Fruit fly (Drosophila melanogaster) whole organism, embryonic: ENCODE measurements around the gene Ubc6.

Source experiments
- ATbp ChIP-seq: fragments of 200-800 bp; sonication (Bioruptor generic); optimal IDR thresholded peaks from 2 replicates; lab custom pipeline; 2017; ENCODE audit warnings: missing biosample characterization, mild to moderate bottlenecking, missing genetic modification characterization, missing genetic modification reagents
- Abd-B ChIP-seq: fragments of 200-800 bp; sonication (Bioruptor generic); optimal IDR thresholded peaks from 2 replicates; lab custom pipeline; 2018; ENCODE audit warnings: missing biosample characterization, mild to moderate bottlenecking, missing genetic modification characterization, moderate library complexity
- Adf1 ChIP-seq: fragments of 200-800 bp; sonication (Bioruptor generic); IDR thresholded peaks from 2 replicates; pipeline ENCODE4 v1.3.6; 2022; ENCODE audit warnings: missing biosample characterization, missing genetic modification characterization
- CG12104 ChIP-seq: fragments of 200-800 bp; sonication (Bioruptor generic); optimal IDR thresholded peaks from 3 replicates; lab custom pipeline; 2016; ENCODE audit warnings: missing biosample characterization, missing genetic modification characterization
- CG13775 ChIP-seq: fragments of 200-800 bp; sonication (Bioruptor generic); optimal IDR thresholded peaks from 3 replicates; lab custom pipeline; 2017; ENCODE audit warnings: missing biosample characterization, mild to moderate bottlenecking, missing genetic modification characterization
- CG1529 ChIP-seq: fragments of 200-800 bp; sonication (Bioruptor generic); optimal IDR thresholded peaks from 3 replicates; lab custom pipeline; 2018; ENCODE audit warnings: missing biosample characterization, missing genetic modification characterization
- CG18599 ChIP-seq: fragments of 200-800 bp; sonication (Bioruptor generic); optimal IDR thresholded peaks from 3 replicates; lab custom pipeline; 2017; ENCODE audit warnings: missing biosample characterization, missing genetic modification characterization, mild to moderate bottlenecking, moderate library complexity, missing genetic modification reagents
- CG2120 ChIP-seq: fragments of 200-800 bp; sonication (Bioruptor generic); optimal IDR thresholded peaks from 3 replicates; lab custom pipeline; 2016; ENCODE audit warnings: missing biosample characterization, missing genetic modification characterization
- CG2202 ChIP-seq: fragments of 200-800 bp; sonication (Bioruptor generic); optimal IDR thresholded peaks from 2 replicates; lab custom pipeline; 2018; ENCODE audit warnings: missing biosample characterization, mild to moderate bottlenecking, missing genetic modification characterization
- CG31365 ChIP-seq: fragments of 200-800 bp; sonication (Bioruptor generic); optimal IDR thresholded peaks from 2 replicates; lab custom pipeline; 2018; ENCODE audit warnings: missing biosample characterization, mild to moderate bottlenecking, missing genetic modification characterization
- CG3281 ChIP-seq: fragments of 200-800 bp; sonication (Bioruptor generic); optimal IDR thresholded peaks from 3 replicates; lab custom pipeline; 2017; ENCODE audit warnings: missing biosample characterization, mild to moderate bottlenecking, missing genetic modification characterization
- CG4360 ChIP-seq: fragments of 200-800 bp; sonication (Bioruptor generic); IDR thresholded peaks from 2 replicates; pipeline ENCODE4 v1.3.6; 2022; ENCODE audit warnings: missing biosample characterization, missing genetic modification characterization
- CG6813 ChIP-seq: fragments of 200-800 bp; sonication (Bioruptor generic); optimal IDR thresholded peaks from 2 replicates; lab custom pipeline; 2017; ENCODE audit warnings: missing biosample characterization, missing genetic modification characterization, mild to moderate bottlenecking, moderate library complexity, missing genetic modification reagents
- CG7357 ChIP-seq: fragments of 200-800 bp; sonication (Bioruptor generic); IDR thresholded peaks from 3 replicates; pipeline ENCODE4 v1.3.6; 2022; ENCODE audit warnings: missing biosample characterization, missing genetic modification characterization
- CG7928 ChIP-seq: fragments of 200-800 bp; sonication (Bioruptor generic); optimal IDR thresholded peaks from 2 replicates; lab custom pipeline; 2017; ENCODE audit warnings: missing biosample characterization, mild to moderate bottlenecking, missing genetic modification characterization
- CG8765 ChIP-seq: fragments of 200-800 bp; sonication (Bioruptor generic); IDR thresholded peaks from 2 replicates; pipeline ENCODE4 v1.3.6; 2022; ENCODE audit warnings: missing biosample characterization, missing genetic modification characterization
- CG9727 ChIP-seq: fragments of 200-800 bp; sonication (Bioruptor generic); optimal IDR thresholded peaks from 3 replicates; lab custom pipeline; 2017; ENCODE audit warnings: missing biosample characterization, mild to moderate bottlenecking, missing genetic modification characterization
- CG9797 ChIP-seq: fragments of 200-800 bp; sonication (Bioruptor generic); optimal IDR thresholded peaks from 3 replicates; lab custom pipeline; 2018; ENCODE audit warnings: missing biosample characterization, mild to moderate bottlenecking, missing genetic modification characterization
- Camta ChIP-seq: fragments of 200-800 bp; sonication (Bioruptor generic); optimal IDR thresholded peaks from 2 replicates; lab custom pipeline; 2016; ENCODE audit warnings: missing biosample characterization, missing genetic modification characterization
- Dad ChIP-seq: fragments of 200-800 bp; sonication (Bioruptor generic); optimal IDR thresholded peaks from 3 replicates; lab custom pipeline; 2016; ENCODE audit warnings: missing biosample characterization, missing genetic modification characterization
- Dip3 ChIP-seq: fragments of 200-800 bp; sonication (Bioruptor generic); optimal IDR thresholded peaks from 3 replicates; lab custom pipeline; 2016; ENCODE audit warnings: missing biosample characterization, missing genetic modification characterization
- E2f1 ChIP-seq: fragments of 200-800 bp; sonication (Bioruptor generic); IDR thresholded peaks from 2 replicates; pipeline ENCODE4 v1.3.6; 2022; ENCODE audit warnings: missing biosample characterization, missing genetic modification characterization
- Fer1 ChIP-seq: fragments of 200-800 bp; sonication (Bioruptor generic); optimal IDR thresholded peaks from 2 replicates; lab custom pipeline; 2017; ENCODE audit warnings: missing biosample characterization, mild to moderate bottlenecking, missing genetic modification characterization
- Gug ChIP-seq: fragments of 200-800 bp; sonication (Bioruptor generic); IDR thresholded peaks from 4 replicates; pipeline ENCODE4 v1.3.6; 2022; ENCODE audit warnings: missing biosample characterization, missing genetic modification characterization
- Kr ChIP-seq: fragments of 200-800 bp; sonication (Bioruptor generic); optimal IDR thresholded peaks from 2 replicates; lab custom pipeline; 2017; ENCODE audit warnings: missing biosample characterization, mild to moderate bottlenecking, missing genetic modification characterization
- MTF-1 ChIP-seq: fragments of 200-800 bp; sonication (Bioruptor generic); optimal IDR thresholded peaks from 2 replicates; lab custom pipeline; 2018; ENCODE audit warnings: missing biosample characterization, mild to moderate bottlenecking, missing genetic modification characterization, borderline replicate concordance
- Mad ChIP-seq: fragments of 200-800 bp; sonication (Bioruptor generic); optimal IDR thresholded peaks from 2 replicates; lab custom pipeline; 2016; ENCODE audit warnings: missing biosample characterization, missing genetic modification characterization
- NfI ChIP-seq: fragments of 200-800 bp; sonication (Bioruptor generic); optimal IDR thresholded peaks from 3 replicates; lab custom pipeline; 2018; ENCODE audit warnings: missing biosample characterization, mild to moderate bottlenecking, missing genetic modification characterization, moderate library complexity
- Opbp ChIP-seq: fragments of 200-800 bp; sonication (Bioruptor generic); IDR thresholded peaks from 3 replicates; pipeline ENCODE4 v1.3.6; 2022; ENCODE audit warnings: missing biosample characterization, missing genetic modification characterization; ENCODE audit not compliant: partially characterized antibody
- PHDP ChIP-seq: fragments of 200-800 bp; sonication (Bioruptor generic); optimal IDR thresholded peaks from 3 replicates; lab custom pipeline; 2018; ENCODE audit warnings: missing biosample characterization, mild to moderate bottlenecking, missing genetic modification characterization, moderate library complexity
- Rfx ChIP-seq: fragments of 200-800 bp; sonication (Bioruptor generic); IDR thresholded peaks from 2 replicates; pipeline ENCODE4 v1.3.6; 2022; ENCODE audit warnings: missing biosample characterization, missing genetic modification characterization
- Sry-δ ChIP-seq: fragments of 200-800 bp; sonication (Bioruptor generic); optimal IDR thresholded peaks from 2 replicates; lab custom pipeline; 2016; ENCODE audit warnings: missing biosample characterization, missing genetic modification characterization
- Trl ChIP-seq, 3 experiments: fragments of >200 bp in 2 of 3; fragments of 200-800 bp in 1 of 3; sonication (Bioruptor generic) in 1 of 3; optimal IDR thresholded peaks; 2 replicates in 1 of 3; 3 replicates in 2 of 3; lab custom pipeline; 2016 to 2017; ENCODE audit warnings: missing biosample characterization in 1 of 3, missing genetic modification characterization in 1 of 3
- amos ChIP-seq: fragments of 200-800 bp; sonication (Bioruptor generic); IDR thresholded peaks from 2 replicates; pipeline ENCODE4 v1.3.6; 2022; ENCODE audit warnings: missing biosample characterization, missing genetic modification characterization; ENCODE audit not compliant: partially characterized antibody
- crp ChIP-seq, 2 experiments: fragments of 200-800 bp; sonication (Bioruptor generic); optimal IDR thresholded peaks; 2 replicates in 1 of 2; 3 replicates in 1 of 2; lab custom pipeline; 2017; ENCODE audit warnings: missing biosample characterization in 2 of 2, missing genetic modification characterization in 2 of 2, mild to moderate bottlenecking in 1 of 2, moderate library complexity in 1 of 2
- emc ChIP-seq: fragments of 200-800 bp; sonication (Bioruptor generic); optimal IDR thresholded peaks from 2 replicates; lab custom pipeline; 2016; ENCODE audit warnings: missing biosample characterization, missing genetic modification characterization
- hb ChIP-seq: fragments of 200-800 bp; sonication (Bioruptor generic); IDR thresholded peaks from 3 replicates; pipeline ENCODE4 v1.3.6; 2022; ENCODE audit warnings: missing biosample characterization, missing genetic modification characterization; ENCODE audit not compliant: partially characterized antibody
- oc ChIP-seq: fragments of 200-800 bp; sonication (Bioruptor generic); optimal IDR thresholded peaks from 2 replicates; lab custom pipeline; 2018; ENCODE audit warnings: missing biosample characterization, mild to moderate bottlenecking, missing genetic modification characterization, moderate library complexity
- odd ChIP-seq: fragments of 200-800 bp; sonication (Bioruptor generic); optimal IDR thresholded peaks from 2 replicates; lab custom pipeline; 2017; ENCODE audit warnings: missing biosample characterization, mild to moderate bottlenecking, missing genetic modification characterization
- pan ChIP-seq, 4 experiments: fragments of >200 bp in 3 of 4; fragments of 200-800 bp in 1 of 4; sonication (Bioruptor generic) in 1 of 4; optimal IDR thresholded peaks in 3 of 4; IDR thresholded peaks in 1 of 4; 2 replicates each; pipeline versions ENCODE4 v1.3.6 to Lab custom; 2017 to 2022; ENCODE audit warnings: missing biosample characterization in 2 of 4, missing genetic modification characterization in 2 of 4, mixed read lengths in 1 of 4
- peb ChIP-seq: fragments of 200-800 bp; sonication (Bioruptor generic); IDR thresholded peaks from 2 replicates; pipeline ENCODE4 v1.3.6; 2022; ENCODE audit warnings: missing biosample characterization, missing genetic modification characterization
- pho ChIP-seq: fragments of 200-800 bp; sonication (Bioruptor generic); optimal IDR thresholded peaks from 2 replicates; lab custom pipeline; 2016; ENCODE audit warnings: missing biosample characterization, missing genetic modification characterization
- pnt ChIP-seq: fragments of 200-800 bp; sonication (Bioruptor generic); optimal IDR thresholded peaks from 3 replicates; lab custom pipeline; 2016; ENCODE audit warnings: missing biosample characterization, missing genetic modification characterization
- sc ChIP-seq, 3 experiments: fragments of >200 bp in 2 of 3; fragments of 200-800 bp in 1 of 3; sonication (Bioruptor generic) in 1 of 3; optimal IDR thresholded peaks; 2 replicates in 2 of 3; 3 replicates in 1 of 3; lab custom pipeline; 2017; ENCODE audit warnings: mild to moderate bottlenecking in 1 of 3, missing biosample characterization in 1 of 3, missing genetic modification characterization in 1 of 3, missing genetic modification reagents in 1 of 3
- sd ChIP-seq: fragments of 200-800 bp; sonication (Bioruptor generic); optimal IDR thresholded peaks from 3 replicates; lab custom pipeline; 2018; ENCODE audit warnings: missing biosample characterization, mild to moderate bottlenecking, missing genetic modification characterization, moderate library complexity
- sens-2 ChIP-seq: fragments of 200-800 bp; sonication (Bioruptor generic); IDR thresholded peaks from 2 replicates; pipeline ENCODE4 v1.3.6; 2022; ENCODE audit warnings: missing biosample characterization, missing genetic modification characterization
- yki ChIP-seq: fragments of >200 bp; optimal IDR thresholded peaks from 3 replicates; lab custom pipeline; 2018

Ubc6 gene

dm6 chr3R:4974514-4975314 is 22.2 kb upstream of the Ubc6 start (continued):
- TF ChIP-seq NfI (GFP tag; lab: Kevin White, UChicago), result no peak
- TF ChIP-seq CG3281 (GFP tag; lab: Kevin White, UChicago), result no peak
- peak; percentile 14 for TF ChIP-seq CG13775
- no peak for TF ChIP-seq Mad (GFP tag; lab: Kevin White, UChicago)
- no peak for TF ChIP-seq CG9797 (GFP tag; lab: Kevin White, UChicago)
- no peak for TF ChIP-seq Abd-B
- TF ChIP-seq PHDP, result no peak
- TF ChIP-seq Dad (GFP tag; lab: Kevin White, UChicago), result no peak
- TF ChIP-seq crp (GFP tag; optimal IDR thresholded peaks at IDR 0.05; lab: Kevin White, UChicago), result no peak
- no peak for TF ChIP-seq CG7357 (GFP tag; lab: Robert Waterston, UW)
- no peak for TF ChIP-seq amos (GFP tag; lab: Robert Waterston, UW)
- TF ChIP-seq Camta (GFP tag; lab: Kevin White, UChicago), result no peak
- TF ChIP-seq CG6813 (GFP tag; lab: Kevin White, UChicago), result peak; percentile 9
- no peak for TF ChIP-seq Sry-δ (GFP tag; lab: Kevin White, UChicago)
- TF ChIP-seq CG4360, result 0 out of 2 replicates have a peak, but pooled peaks have one; percentile 21
- TF ChIP-seq Adf1 (GFP tag; lab: Robert Waterston, UW), result no peak
- no peak for TF ChIP-seq E2f1 (GFP tag; lab: Robert Waterston, UW)
- TF ChIP-seq CG9727 (GFP tag; lab: Kevin White, UChicago), result peak; percentile 56
- no peak for TF ChIP-seq peb (GFP tag; lab: Robert Waterston, UW)
- TF ChIP-seq sd (tag; lab: Kevin White, UChicago), result no peak
- 0 out of 2 replicates have a peak, but pooled peaks have one; percentile 44 for TF ChIP-seq CG8765
- no peak for TF ChIP-seq pnt (GFP tag; lab: Kevin White, UChicago)
- TF ChIP-seq Fer1 (GFP tag; lab: Kevin White, UChicago), result no peak
- TF ChIP-seq Trl (optimal IDR thresholded peaks at IDR 0.05; lab: Kevin White, UChicago), result no peak
- TF ChIP-seq Trl (GFP tag; optimal IDR thresholded peaks at IDR 0.05; lab: Kevin White, UChicago), result peak; percentile 27
- TF ChIP-seq emc (GFP tag; lab: Kevin White, UChicago), result no peak
- TF ChIP-seq hb (GFP tag; lab: Robert Waterston, UW), result no peak
- peak; percentile 24 for TF ChIP-seq CG12104 (GFP tag; lab: Kevin White, UChicago)
- TF ChIP-seq CG18599 (GFP tag; lab: Kevin White, UChicago), result no peak
- no peak for TF ChIP-seq sens-2 (GFP tag; lab: Robert Waterston, UW)
- no peak for TF ChIP-seq CG2202
- TF ChIP-seq Rfx (GFP tag; lab: Robert Waterston, UW), result no peak
- TF ChIP-seq CG1529 (GFP tag; lab: Kevin White, UChicago), result no peak
- no peak for TF ChIP-seq CG31365 (tag; lab: Kevin White, UChicago)
- no peak for TF ChIP-seq sc (optimal IDR thresholded peaks at IDR 0.05; lab: Kevin White, UChicago)
- TF ChIP-seq sc (GFP tag; optimal IDR thresholded peaks at IDR 0.05; lab: Kevin White, UChicago), result no peak
- no peak for TF ChIP-seq CG7928 (GFP tag; lab: Kevin White, UChicago)
- no peak for TF ChIP-seq odd (GFP tag; lab: Kevin White, UChicago)
- TF ChIP-seq yki (lab: Kevin White, UChicago), result no peak
- TF ChIP-seq CG2120 (GFP tag; lab: Kevin White, UChicago), result no peak
- peak; percentile 6 for TF ChIP-seq ATbp (GFP tag; lab: Kevin White, UChicago)
- no peak for TF ChIP-seq oc (tag; lab: Kevin White, UChicago)
- TF ChIP-seq pan (optimal IDR thresholded peaks at IDR 0.05; lab: Kevin White, UChicago), result peak in 1 of 2 experiments; percentile 5
- peak in 1 of 2 experiments; percentile 12 for TF ChIP-seq pan (GFP tag; optimal IDR thresholded peaks at IDR 0.05 in 1 of 2, IDR thresholded peaks at IDR 0.05 in 1 of 2)
- no peak for TF ChIP-seq Dip3 (GFP tag; lab: Kevin White, UChicago)
- TF ChIP-seq MTF-1, result no peak
- TF ChIP-seq Gug (GFP tag; lab: Robert Waterston, UW), result no peak
- no peak for TF ChIP-seq Kr (GFP tag; lab: Kevin White, UChicago)
- TF ChIP-seq Opbp (GFP tag; lab: Robert Waterston, UW), result 0 out of 3 replicates have a peak, but pooled peaks have one; percentile 27
- TF ChIP-seq pho (GFP tag; lab: Kevin White, UChicago), result no peak
